Worm (Caenorhabditis elegans) whole organism, L4 larva: ENCODE data around the gene R04F11.5.

ENCODE experiments used
- pqm-1 ChIP-seq: sonication (generic microtip); optimal IDR thresholded peaks from 2 replicates; lab custom pipeline; 2017; ENCODE audit warnings: missing biosample characterization, missing genetic modification characterization
- snpc-4 ChIP-seq: fragments of 150-350 bp; optimal IDR thresholded peaks from 2 replicates; lab custom pipeline; 2014; ENCODE audit warnings: missing biosample characterization, missing genetic modification characterization

- no peak for TF ChIP-seq pqm-1
- no peak for TF ChIP-seq snpc-4
Measured at ce11 chrV:12275714-12276113, 42.1 kb downstream of the R04F11.5 start.
